Fruit fly (Drosophila melanogaster) whole organism, embryonic: Measurements from ENCODE around the gene CG34300.

Experiments used
- Abd-B ChIP-seq: fragments of 200-800 bp; sonication (Bioruptor generic); optimal IDR thresholded peaks from 2 replicates; lab custom pipeline; 2018; ENCODE audit warnings: missing biosample characterization, mild to moderate bottlenecking, missing genetic modification characterization, moderate library complexity
- Adf1 ChIP-seq: fragments of 200-800 bp; sonication (Bioruptor generic); IDR thresholded peaks from 2 replicates; pipeline ENCODE4 v1.3.6; 2022; ENCODE audit warnings: missing biosample characterization, missing genetic modification characterization
- Atf6 ChIP-seq: fragments of 200-800 bp; sonication (Bioruptor generic); IDR thresholded peaks from 2 replicates; pipeline ENCODE4 v1.3.6; 2022; ENCODE audit warnings: missing biosample characterization, missing genetic modification characterization
- BtbVII ChIP-seq: fragments of 200-800 bp; sonication (Bioruptor generic); optimal IDR thresholded peaks from 3 replicates; lab custom pipeline; 2017; ENCODE audit warnings: missing biosample characterization, mild to moderate bottlenecking, missing genetic modification characterization
- CG10979 ChIP-seq: fragments of 200-800 bp; sonication (Bioruptor generic); optimal IDR thresholded peaks from 2 replicates; lab custom pipeline; 2018; ENCODE audit warnings: missing biosample characterization, mild to moderate bottlenecking, missing genetic modification characterization, moderate library complexity
- CG11504 ChIP-seq: fragments of 200-800 bp; sonication (Bioruptor generic); optimal IDR thresholded peaks from 3 replicates; lab custom pipeline; 2019; ENCODE audit warnings: missing biosample characterization, mild to moderate bottlenecking, missing genetic modification characterization, moderate library complexity
- CG11695 ChIP-seq: fragments of 200-800 bp; sonication (Bioruptor generic); IDR thresholded peaks from 3 replicates; pipeline ENCODE4 v1.3.6; 2022; ENCODE audit warnings: missing biosample characterization, missing genetic modification characterization
- CG12769 ChIP-seq: fragments of 200-800 bp; sonication (Bioruptor generic); optimal IDR thresholded peaks from 2 replicates; lab custom pipeline; 2019; ENCODE audit warnings: missing biosample characterization, mild to moderate bottlenecking, missing genetic modification characterization, moderate library complexity
- CG13287 ChIP-seq: fragments of 200-800 bp; sonication (Bioruptor generic); IDR thresholded peaks from 2 replicates; pipeline ENCODE4 v1.3.6; 2022; ENCODE audit warnings: missing biosample characterization, missing genetic modification characterization; ENCODE audit not compliant: partially characterized antibody
- CG14014 ChIP-seq: fragments of 200-800 bp; sonication (Bioruptor generic); IDR thresholded peaks from 2 replicates; pipeline ENCODE4 v1.3.6; 2022; ENCODE audit warnings: missing biosample characterization, missing genetic modification characterization
- CG17802 ChIP-seq: fragments of 200-800 bp; sonication (Bioruptor generic); optimal IDR thresholded peaks from 2 replicates; lab custom pipeline; 2018; ENCODE audit warnings: missing biosample characterization, mild to moderate bottlenecking, missing genetic modification characterization, moderate library complexity
- CG3281 ChIP-seq: fragments of 200-800 bp; sonication (Bioruptor generic); optimal IDR thresholded peaks from 3 replicates; lab custom pipeline; 2017; ENCODE audit warnings: missing biosample characterization, mild to moderate bottlenecking, missing genetic modification characterization
- CG3995 ChIP-seq: fragments of 200-800 bp; sonication (Bioruptor generic); optimal IDR thresholded peaks from 3 replicates; lab custom pipeline; 2016; ENCODE audit warnings: missing biosample characterization, missing genetic modification characterization
- CG4360 ChIP-seq: fragments of 200-800 bp; sonication (Bioruptor generic); IDR thresholded peaks from 2 replicates; pipeline ENCODE4 v1.3.6; 2022; ENCODE audit warnings: missing biosample characterization, missing genetic modification characterization
- CG4404 ChIP-seq: fragments of 200-800 bp; sonication (Bioruptor generic); IDR thresholded peaks from 2 replicates; pipeline ENCODE4 v1.3.6; 2022; ENCODE audit warnings: missing biosample characterization, missing genetic modification characterization
- CG5180 ChIP-seq: fragments of 200-800 bp; sonication (Bioruptor generic); optimal IDR thresholded peaks from 3 replicates; lab custom pipeline; 2017; ENCODE audit warnings: missing biosample characterization, missing genetic modification characterization, mild to moderate bottlenecking, moderate library complexity, missing genetic modification reagents
- CG8290 ChIP-seq, 3 experiments: fragments of 200-800 bp; sonication (Bioruptor generic); optimal IDR thresholded peaks; 2 replicates each; lab custom pipeline; 2016 to 2019; ENCODE audit warnings: missing biosample characterization in 3 of 3, missing genetic modification characterization in 3 of 3, mild to moderate bottlenecking in 2 of 3, moderate library complexity in 1 of 3
- CG8478 ChIP-seq: fragments of >200 bp; optimal IDR thresholded peaks from 2 replicates; lab custom pipeline; 2018
- Dad ChIP-seq: fragments of 200-800 bp; sonication (Bioruptor generic); optimal IDR thresholded peaks from 3 replicates; lab custom pipeline; 2016; ENCODE audit warnings: missing biosample characterization, missing genetic modification characterization
- Drgx ChIP-seq: fragments of 200-800 bp; sonication (Bioruptor generic); IDR thresholded peaks from 2 replicates; pipeline ENCODE4 v1.3.6; 2022; ENCODE audit warnings: missing biosample characterization, missing genetic modification characterization
- E2f1 ChIP-seq: fragments of 200-800 bp; sonication (Bioruptor generic); IDR thresholded peaks from 2 replicates; pipeline ENCODE4 v1.3.6; 2022; ENCODE audit warnings: missing biosample characterization, missing genetic modification characterization
- Jarid2 ChIP-seq: fragments of 200-800 bp; sonication (Bioruptor generic); optimal IDR thresholded peaks from 3 replicates; lab custom pipeline; 2017; ENCODE audit warnings: mild to moderate bottlenecking, missing biosample characterization, missing genetic modification reagents, missing genetic modification characterization
- MBD-R2 ChIP-seq: fragments of 200-800 bp; sonication (Bioruptor generic); IDR thresholded peaks from 2 replicates; pipeline ENCODE4 v1.3.6; 2022; ENCODE audit warnings: missing biosample characterization, missing genetic modification characterization
- Med ChIP-seq: fragments of 200-800 bp; sonication (Bioruptor generic); peaks from one replicate; lab custom pipeline; 2016; ENCODE audit warnings: missing biosample characterization, missing genetic modification characterization, mild to moderate bottlenecking, inconsistent platforms, moderate library complexity
- Nf-YA ChIP-seq: fragments of 200-800 bp; sonication (Bioruptor generic); IDR thresholded peaks from 2 replicates; pipeline ENCODE4 v1.3.6; 2022; ENCODE audit warnings: missing biosample characterization, missing genetic modification characterization
- Nf-YB ChIP-seq: fragments of 200-800 bp; sonication (Bioruptor generic); optimal IDR thresholded peaks from 3 replicates; lab custom pipeline; 2019; ENCODE audit warnings: missing biosample characterization, mild to moderate bottlenecking, missing genetic modification characterization, moderate library complexity
- Nf-YC ChIP-seq: fragments of 200-800 bp; optimal IDR thresholded peaks from 3 replicates; lab custom pipeline; 2019; ENCODE audit warnings: missing biosample characterization, mild to moderate bottlenecking, missing genetic modification characterization, moderate library complexity
- Opbp ChIP-seq: fragments of 200-800 bp; sonication (Bioruptor generic); IDR thresholded peaks from 3 replicates; pipeline ENCODE4 v1.3.6; 2022; ENCODE audit warnings: missing biosample characterization, missing genetic modification characterization; ENCODE audit not compliant: partially characterized antibody
- Rfx ChIP-seq: fragments of 200-800 bp; sonication (Bioruptor generic); IDR thresholded peaks from 2 replicates; pipeline ENCODE4 v1.3.6; 2022; ENCODE audit warnings: missing biosample characterization, missing genetic modification characterization
- Six4 ChIP-seq: fragments of 200-800 bp; sonication (Bioruptor generic); optimal IDR thresholded peaks from 2 replicates; lab custom pipeline; 2016; ENCODE audit warnings: missing biosample characterization, missing genetic modification characterization
- ara ChIP-seq: fragments of 200-800 bp; sonication (Bioruptor generic); IDR thresholded peaks from 2 replicates; pipeline ENCODE4 v1.3.6; 2022; ENCODE audit warnings: missing biosample characterization, missing genetic modification characterization
- bbx ChIP-seq: fragments of 200-800 bp; sonication (Bioruptor generic); IDR thresholded peaks from 2 replicates; pipeline ENCODE4 v1.3.6; 2022; ENCODE audit warnings: missing biosample characterization, missing genetic modification characterization; ENCODE audit not compliant: partially characterized antibody
- bowl ChIP-seq: fragments of 200-800 bp; sonication (Bioruptor generic); IDR thresholded peaks from 2 replicates; pipeline ENCODE4 v1.3.6; 2022; ENCODE audit warnings: missing biosample characterization, missing genetic modification characterization
- cg ChIP-seq: fragments of 200-800 bp; sonication (Bioruptor generic); optimal IDR thresholded peaks from 3 replicates; lab custom pipeline; 2019; ENCODE audit warnings: missing biosample characterization, mild to moderate bottlenecking, missing genetic modification characterization, moderate library complexity
- chinmo ChIP-seq: fragments of 200-800 bp; sonication (Bioruptor generic); IDR thresholded peaks from 4 replicates; pipeline ENCODE4 v1.3.6; 2022; ENCODE audit warnings: missing biosample characterization, missing genetic modification characterization; ENCODE audit not compliant: partially characterized antibody
- ci ChIP-seq: fragments of 200-800 bp; sonication (Bioruptor generic); IDR thresholded peaks from 3 replicates; pipeline ENCODE4 v1.3.6; 2022; ENCODE audit warnings: missing biosample characterization, missing genetic modification characterization
- her ChIP-seq: fragments of 200-800 bp; sonication (Bioruptor generic); optimal IDR thresholded peaks from 2 replicates; lab custom pipeline; 2016; ENCODE audit warnings: missing biosample characterization, missing genetic modification characterization
- kni ChIP-seq: fragments of 200-800 bp; sonication (Bioruptor generic); optimal IDR thresholded peaks from 3 replicates; lab custom pipeline; 2017; ENCODE audit warnings: mild to moderate bottlenecking, missing biosample characterization, missing genetic modification reagents, missing genetic modification characterization
- nmo ChIP-seq: fragments of 200-800 bp; sonication (Bioruptor generic); optimal IDR thresholded peaks from 2 replicates; lab custom pipeline; 2018; ENCODE audit warnings: missing biosample characterization, mild to moderate bottlenecking, missing genetic modification characterization, moderate library complexity
- nom ChIP-seq: fragments of 200-800 bp; sonication (Bioruptor generic); optimal IDR thresholded peaks from 2 replicates; lab custom pipeline; 2017; ENCODE audit warnings: missing biosample characterization, missing genetic modification characterization, mild to moderate bottlenecking, moderate library complexity, missing genetic modification reagents
- pan ChIP-seq, 4 experiments: fragments of >200 bp in 3 of 4; fragments of 200-800 bp in 1 of 4; sonication (Bioruptor generic) in 1 of 4; optimal IDR thresholded peaks in 3 of 4; IDR thresholded peaks in 1 of 4; 2 replicates each; pipeline versions ENCODE4 v1.3.6 to Lab custom; 2017 to 2022; ENCODE audit warnings: missing biosample characterization in 2 of 4, missing genetic modification characterization in 2 of 4, mixed read lengths in 1 of 4
- pho ChIP-seq: fragments of 200-800 bp; sonication (Bioruptor generic); optimal IDR thresholded peaks from 2 replicates; lab custom pipeline; 2016; ENCODE audit warnings: missing biosample characterization, missing genetic modification characterization
- sens ChIP-seq: fragments of 200-800 bp; sonication (Bioruptor generic); peaks from one replicate; lab custom pipeline; 2016; ENCODE audit warnings: missing biosample characterization, missing genetic modification characterization
- seq ChIP-seq: fragments of 200-800 bp; sonication (Bioruptor generic); IDR thresholded peaks from 2 replicates; pipeline ENCODE4 v1.3.6; 2022; ENCODE audit warnings: missing biosample characterization, missing genetic modification characterization
- sob ChIP-seq: fragments of 200-800 bp; sonication (Bioruptor generic); IDR thresholded peaks from 2 replicates; pipeline ENCODE4 v1.3.6; 2022; ENCODE audit warnings: missing biosample characterization, missing genetic modification characterization
- tna ChIP-seq: fragments of 200-800 bp; sonication (Bioruptor generic); IDR thresholded peaks from 2 replicates; pipeline ENCODE4 v1.3.6; 2022; ENCODE audit warnings: missing biosample characterization, missing genetic modification characterization; ENCODE audit not compliant: partially characterized antibody
- wdn ChIP-seq: fragments of 200-800 bp; sonication (Bioruptor generic); IDR thresholded peaks from 2 replicates; pipeline ENCODE4 v1.3.6; 2022; ENCODE audit warnings: missing biosample characterization, missing genetic modification characterization

The CG34300 gene

DNA sequence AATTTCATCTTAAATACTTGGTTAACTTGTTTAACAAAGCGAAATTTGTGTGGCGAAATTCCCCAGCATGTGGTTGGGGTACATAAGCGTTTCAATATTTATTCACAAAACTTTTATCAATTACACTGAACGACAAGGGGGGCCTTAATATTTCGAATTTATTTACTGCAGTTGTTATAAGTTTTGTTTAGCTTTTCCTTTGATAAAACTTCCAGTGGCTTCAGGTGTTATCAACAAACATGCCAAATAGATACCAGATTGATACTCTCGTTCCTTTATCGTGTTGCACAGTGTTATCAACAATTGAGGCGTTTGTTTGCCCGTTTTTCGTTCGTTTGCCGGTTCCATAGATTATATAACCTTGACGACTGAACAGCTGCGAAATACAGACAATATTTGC, 26.1 kb downstream of the CG34300 start (continued):
- 0 out of 2 replicates have a peak, but pooled peaks have one; percentile 41 for TF ChIP-seq ara (GFP tag; lab: Robert Waterston, UW)
- no peak for TF ChIP-seq CG11695 (GFP tag; lab: Robert Waterston, UW)
- peak; percentile 24 for TF ChIP-seq CG10979 (tag; lab: Kevin White, UChicago)
- TF ChIP-seq BtbVII: peak; percentile 22
- TF ChIP-seq Rfx (GFP tag; lab: Robert Waterston, UW): peak; percentile 57
- TF ChIP-seq Med (GFP tag; lab: Kevin White, UChicago): peak; percentile 89
- no peak for TF ChIP-seq nom (GFP tag; lab: Kevin White, UChicago)
- peak; percentile 51 for TF ChIP-seq CG11504 (tag; lab: Kevin White, UChicago)
- TF ChIP-seq CG17802 (tag; lab: Kevin White, UChicago): no peak
- TF ChIP-seq sob: peak; percentile 47; the same call in 1 of the 2 replicates
- TF ChIP-seq CG3281 (GFP tag; lab: Kevin White, UChicago): peak; percentile 28
- peak; percentile 28; the same call in 1 of the 2 replicates for TF ChIP-seq CG14014 (GFP tag; lab: Robert Waterston, UW)
- TF ChIP-seq CG4404 (GFP tag; lab: Robert Waterston, UW): peak; percentile 31; the same call in 1 of the 2 replicates
- TF ChIP-seq, all 482 proteins: peak for 93

DNA sequence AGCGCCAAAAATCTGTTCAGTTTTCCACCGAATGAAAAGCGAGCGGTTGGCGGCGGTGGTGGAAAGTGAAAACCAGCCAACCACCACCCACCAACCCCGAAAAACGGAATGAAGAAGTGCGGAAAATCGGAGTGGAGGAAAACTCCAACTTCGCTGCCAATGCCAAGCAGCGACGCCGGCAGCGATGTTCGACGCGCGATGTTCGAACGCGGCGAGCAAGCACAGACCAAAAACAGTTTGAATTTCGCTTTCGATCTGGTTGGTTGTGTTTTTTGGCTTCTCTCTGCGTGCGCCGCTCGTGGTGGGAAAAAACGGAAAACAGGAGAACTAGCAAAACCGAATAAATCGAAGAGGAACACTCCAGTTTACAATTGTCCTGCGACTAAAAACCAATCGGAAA, 28.7 kb downstream of the CG34300 start, which contains the start of gene heca:
Gene heca, plus strand, starts transcription at position 233 of the 400 bp plus-strand sequence.
- peak; percentile 75; the same call in 1 of the 4 replicates for TF ChIP-seq chinmo (GFP tag; lab: Robert Waterston, UW)
- TF ChIP-seq Six4: no peak
- 0 out of 3 replicates have a peak, but pooled peaks have one; percentile 13 for TF ChIP-seq CG11695 (GFP tag; lab: Robert Waterston, UW)
- TF ChIP-seq cg (GFP tag; lab: Kevin White, UChicago): peak; percentile 26
- TF ChIP-seq CG3995 (GFP tag; lab: Kevin White, UChicago): no peak
- TF ChIP-seq Drgx: 0 out of 2 replicates have a peak, but pooled peaks have one; percentile 18
- TF ChIP-seq Jarid2 (GFP tag; lab: Kevin White, UChicago): peak; percentile 99
- TF ChIP-seq Nf-YC (tag; lab: Kevin White, UChicago): peak; percentile 93
- TF ChIP-seq Dad (GFP tag; lab: Kevin White, UChicago): no peak
- no peak for TF ChIP-seq MBD-R2 (GFP tag; lab: Robert Waterston, UW)
- TF ChIP-seq Nf-YB (GFP tag; lab: Kevin White, UChicago): peak; percentile 94
- TF ChIP-seq CG12769 (tag; lab: Kevin White, UChicago): peak; percentile 4
- peak; percentile 71 for TF ChIP-seq sens (GFP tag; lab: Kevin White, UChicago)
- TF ChIP-seq Atf6 (GFP tag; lab: Robert Waterston, UW): 0 out of 2 replicates have a peak, but pooled peaks have one; percentile 17
- peak; percentile 22 for TF ChIP-seq her (GFP tag; lab: Kevin White, UChicago)
- TF ChIP-seq bowl: no peak
- TF ChIP-seq Adf1 (GFP tag; lab: Robert Waterston, UW): peak; percentile 91
- TF ChIP-seq bbx (GFP tag; lab: Robert Waterston, UW): peak; percentile 43; the same call in 1 of the 2 replicates
- peak; percentile 38; the same call in 1 of the 2 replicates for TF ChIP-seq CG13287 (GFP tag; lab: Robert Waterston, UW)
- TF ChIP-seq kni (GFP tag; lab: Kevin White, UChicago): no peak
- no peak for TF ChIP-seq CG8478
- peak; percentile 75 for TF ChIP-seq ci (GFP tag; lab: Robert Waterston, UW)
- TF ChIP-seq pho (GFP tag; lab: Kevin White, UChicago): no peak
- TF ChIP-seq pan (optimal IDR thresholded peaks at IDR 0.05; lab: Kevin White, UChicago): no peak
- peak in 1 of 2 experiments; percentile 14 for TF ChIP-seq pan (GFP tag; optimal IDR thresholded peaks at IDR 0.05 in 1 of 2, IDR thresholded peaks at IDR 0.05 in 1 of 2)
- no peak for TF ChIP-seq Abd-B (GFP tag; lab: Kevin White, UChicago)
- TF ChIP-seq E2f1 (GFP tag; lab: Robert Waterston, UW): 0 out of 2 replicates have a peak, but pooled peaks have one; percentile 24
- no peak for TF ChIP-seq CG8290 (GFP tag; optimal IDR thresholded peaks at IDR 0.05; lab: Kevin White, UChicago)
- peak in 1 of 2 experiments; percentile 25 for TF ChIP-seq CG8290 (tag; optimal IDR thresholded peaks at IDR 0.05; lab: Kevin White, UChicago)
- TF ChIP-seq tna (GFP tag; lab: Robert Waterston, UW): peak; percentile 40; the same call in 1 of the 2 replicates
- no peak for TF ChIP-seq nmo (GFP tag; lab: Kevin White, UChicago)
- no peak for TF ChIP-seq wdn (GFP tag; lab: Robert Waterston, UW)
- TF ChIP-seq Nf-YA: no peak
- peak; percentile 42; the same call in 1 of the 2 replicates for TF ChIP-seq CG4360 (GFP tag; lab: Robert Waterston, UW)
- TF ChIP-seq seq: peak; percentile 51; the same call in 1 of the 2 replicates
- TF ChIP-seq CG5180 (GFP tag; lab: Kevin White, UChicago): peak; percentile 98
- TF ChIP-seq Opbp (GFP tag; lab: Robert Waterston, UW): peak; percentile 41; the same call in 1 of the 3 replicates
- peak; percentile 71 for TF ChIP-seq Med (GFP tag; lab: Kevin White, UChicago)
